Worm (Caenorhabditis elegans): Measurements from ENCODE around the gene spe-51.
"Not testable (repeated sequence)": the region's sequence is repeated elsewhere in the genome, so short reads cannot be mapped to it uniquely, and the experiment has no call there.

spe-51 gene

DNA sequence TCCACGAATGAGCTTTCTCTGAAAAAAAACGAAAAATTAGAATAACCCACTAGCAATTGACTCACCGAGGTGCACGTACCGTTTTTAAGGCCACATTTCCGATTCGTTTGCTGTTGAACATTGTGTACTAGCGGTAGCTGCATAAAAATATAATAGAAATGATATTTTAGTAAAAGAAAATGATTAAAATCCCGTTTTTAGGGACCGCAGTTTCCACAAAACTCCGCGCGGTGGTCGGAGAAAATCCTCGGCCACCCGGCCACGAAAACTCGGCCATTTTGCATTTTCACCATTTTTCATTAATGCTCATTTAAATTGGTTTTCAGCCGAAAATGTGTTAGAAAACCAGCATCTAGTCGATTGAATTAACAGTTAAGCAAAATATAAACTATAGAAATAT, 19.8 kb downstream of the spe-51 start, which contains the start of gene yars-2 (continued):
- TF ChIP-seq lin-15B (tag; optimal IDR thresholded peaks at IDR 0.05) (no peak), mdl-1 (tag; optimal IDR thresholded peaks at IDR 0.05) (no peak), T20F7.1 (GFP tag; optimal IDR thresholded peaks at IDR 0.05) (no peak), mep-1 (tag; optimal IDR thresholded peaks at IDR 0.05) (no peak), dve-1 (tag; optimal IDR thresholded peaks at IDR 0.05; ENCODE audit: insufficient read depth) (peak; percentile 17), mxl-2 (GFP tag; conservative IDR thresholded peaks at IDR 0.05) (no peak), zfp-3 (GFP tag; conservative IDR thresholded peaks at IDR 0.05) (no peak), ceh-82 (tag; optimal IDR thresholded peaks at IDR 0.05) (no peak), mes-2 (tag; optimal IDR thresholded peaks at IDR 0.05; ENCODE audit: poor library complexity, severe bottlenecking) (peak; percentile 92), unc-130 (GFP tag; optimal IDR thresholded peaks at IDR 0.05) (peak; percentile 86), arid-1 (GFP tag; conservative IDR thresholded peaks at IDR 0.05) (no peak), F26F4.8 (GFP tag; conservative IDR thresholded peaks at IDR 0.05) (no peak), egl-27 (tag; optimal IDR thresholded peaks at IDR 0.05) (no peak), F49E8.2 (tag; optimal IDR thresholded peaks at IDR 0.05; ENCODE audit: borderline replicate concordance) (no peak), F10B5.3 (tag; optimal IDR thresholded peaks at IDR 0.05) (no peak), skn-1 (tag; optimal IDR thresholded peaks at IDR 0.05) (no peak), zip-2 (tag; optimal IDR thresholded peaks at IDR 0.05) (no peak), Y75B8A.6 (GFP tag; IDR thresholded peaks at IDR 0.05) (no peak), hlh-11 (tag; optimal IDR thresholded peaks at IDR 0.05) (no peak), mdt-29 (GFP tag; IDR thresholded peaks at IDR 0.05) (no peak), R02D3.7 (tag; optimal IDR thresholded peaks at IDR 0.05) (no peak), lin-13 (GFP tag; optimal IDR thresholded peaks at IDR 0.05) (no peak), fos-1 (tag; optimal IDR thresholded peaks at IDR 0.05) (no peak), spr-1 (tag; optimal IDR thresholded peaks at IDR 0.05) (no peak), daf-19 (GFP tag; conservative IDR thresholded peaks at IDR 0.05) (no peak), lir-3 (tag; optimal IDR thresholded peaks at IDR 0.05) (no peak), set-16 (GFP tag; IDR thresholded peaks at IDR 0.05) (no peak), aha-1 (tag) (peak; percentile 16), daf-8 (GFP tag; IDR thresholded peaks at IDR 0.05) (no peak), nhr-48 (tag; optimal IDR thresholded peaks at IDR 0.05) (no peak), dpl-1 (GFP tag; optimal IDR thresholded peaks at IDR 0.05) (no peak), mxl-3 (GFP tag; optimal IDR thresholded peaks at IDR 0.05) (no peak), nhr-28 (tag; optimal IDR thresholded peaks at IDR 0.05) (no peak), vab-7 (GFP tag; IDR thresholded peaks at IDR 0.05) (no peak), nhr-111 (GFP tag; optimal IDR thresholded peaks at IDR 0.05) (no peak), F44E2.7 (GFP tag; IDR thresholded peaks at IDR 0.05) (no peak), egl-43 (GFP tag; IDR thresholded peaks at IDR 0.05) (no peak), ama-1 (optimal IDR thresholded peaks at IDR 0.05) (no peak)

- peak; percentile 85 for TF ChIP-seq lin-38 (GFP tag; IDR thresholded peaks at IDR 0.05)
Observed at ce11 chrIV:4715785-4716184, 23.2 kb downstream of the spe-51 start, which contains the start of gene miro-1. miro-1 (minus strand) TSS chrIV:4715807.

DNA sequence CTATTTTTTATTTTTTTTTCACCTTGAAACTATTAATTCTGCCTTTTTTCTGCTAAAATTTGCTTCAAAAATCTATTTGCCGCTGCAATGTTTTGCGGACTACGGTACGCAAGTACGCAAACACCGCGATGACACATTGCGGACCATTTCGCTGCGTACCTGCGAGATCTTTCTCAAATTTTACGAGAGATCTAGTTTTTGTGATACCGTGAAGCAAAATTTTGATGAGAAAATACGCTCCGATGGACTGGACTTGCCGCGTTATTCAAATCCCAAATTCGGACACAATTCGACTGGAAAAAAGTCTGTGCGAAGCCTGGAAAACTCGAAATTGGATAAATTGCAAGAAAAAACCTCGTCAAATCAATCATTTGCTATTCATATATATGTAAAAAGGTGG, 28.0 kb downstream of the spe-51 start:
- peak; percentile 95 for TF ChIP-seq egl-43 (GFP tag; IDR thresholded peaks at IDR 0.05)
- TF ChIP-seq pha-4 (GFP tag; IDR thresholded peaks at IDR 0.05) = peak; percentile 93
- TF ChIP-seq pha-4 (tag; optimal IDR thresholded peaks at IDR 0.05) = not testable (repeated sequence)
- TF ChIP-seq ceh-44 (GFP tag; IDR thresholded peaks at IDR 0.05) = peak; percentile 78
- TF ChIP-seq dmd-9 (GFP tag; IDR thresholded peaks at IDR 0.05) = peak; percentile 97
- TF ChIP-seq arid-1 (GFP tag; conservative IDR thresholded peaks at IDR 0.05) = peak; percentile 90
- TF ChIP-seq D1046.2 (GFP tag; IDR thresholded peaks at IDR 0.05) = peak; percentile 96
- TF ChIP-seq lin-38 (GFP tag; IDR thresholded peaks at IDR 0.05) = peak; percentile 99
- peak; percentile 91 for TF ChIP-seq Y75B8A.6 (GFP tag; IDR thresholded peaks at IDR 0.05)
- TF ChIP-seq dmd-8 (GFP tag; IDR thresholded peaks at IDR 0.05) = 0 out of 2 replicates have a peak, but pooled peaks have one; percentile 10
- TF ChIP-seq saeg-2 (GFP tag; IDR thresholded peaks at IDR 0.05) = peak; percentile 92
- peak; percentile 14 for TF ChIP-seq spr-1 (tag; optimal IDR thresholded peaks at IDR 0.05)
- TF ChIP-seq lin-29 (GFP tag; IDR thresholded peaks at IDR 0.05) = peak; percentile 98
- TF ChIP-seq rbr-2 (tag; optimal IDR thresholded peaks at IDR 0.05) = peak; percentile 53
- TF ChIP-seq ctbp-1 (GFP tag; IDR thresholded peaks at IDR 0.05) = peak; percentile 96
- peak; percentile 99 for TF ChIP-seq nhr-42 (GFP tag; IDR thresholded peaks at IDR 0.05)
- TF ChIP-seq tag-97 (GFP tag; IDR thresholded peaks at IDR 0.05) = peak; percentile 83; the same call in 1 of the 2 replicates
